Worm (Caenorhabditis elegans) whole organism, mixed stage, embryonic: ENCODE results near the gene nas-32.

Experiments used
- M03D4.4 ChIP-seq: sonication (generic microtip); optimal IDR thresholded peaks from 2 replicates; lab custom pipeline; 2017; ENCODE audit warnings: mild to moderate bottlenecking, missing genetic modification characterization, missing compliant biosample characterization
- bed-3 ChIP-seq: fragments of 200-800 bp; sonication (Bioruptor generic); optimal IDR thresholded peaks from 3 replicates; lab custom pipeline; 2018; ENCODE audit warnings: mild to moderate bottlenecking, missing genetic modification characterization, moderate library complexity, missing compliant biosample characterization
- blmp-1 ChIP-seq: fragments of 150-350 bp; optimal IDR thresholded peaks from 2 replicates; lab custom pipeline; 2014; ENCODE audit warnings: missing biosample characterization, missing genetic modification characterization
- ceh-39 ChIP-seq: fragments of 150-350 bp; optimal IDR thresholded peaks from 2 replicates; lab custom pipeline; 2014; ENCODE audit warnings: missing biosample characterization, missing genetic modification characterization
- ceh-43 ChIP-seq: fragments of 200-800 bp; sonication (Bioruptor generic); optimal IDR thresholded peaks from 2 replicates; lab custom pipeline; 2018; ENCODE audit warnings: mild to moderate bottlenecking, missing genetic modification characterization, moderate library complexity, missing compliant biosample characterization
- ceh-83 ChIP-seq: fragments of 200-800 bp; sonication (Bioruptor generic); optimal IDR thresholded peaks from 2 replicates; lab custom pipeline; 2018; ENCODE audit warnings: mild to moderate bottlenecking, missing genetic modification characterization, missing compliant biosample characterization
- ces-1 ChIP-seq: fragments of 150-350 bp; optimal IDR thresholded peaks from 2 replicates; lab custom pipeline; 2014; ENCODE audit warnings: missing biosample characterization, missing genetic modification reagents, missing genetic modification characterization
- cnd-1 ChIP-seq: fragments of 200-800 bp; sonication (Bioruptor generic); optimal IDR thresholded peaks from 2 replicates; lab custom pipeline; 2018; ENCODE audit warnings: mild to moderate bottlenecking, missing genetic modification characterization, missing compliant biosample characterization
- drap-1 ChIP-seq: fragments of 200-800 bp; sonication (Bioruptor generic); optimal IDR thresholded peaks from 3 replicates; lab custom pipeline; 2018; ENCODE audit warnings: mild to moderate bottlenecking, missing genetic modification characterization, missing compliant biosample characterization
- elt-3 ChIP-seq: fragments of 150-350 bp; optimal IDR thresholded peaks from 2 replicates; lab custom pipeline; 2014; ENCODE audit warnings: missing biosample characterization, missing genetic modification characterization
- flh-1 ChIP-seq: fragments of 200-800 bp; sonication (Bioruptor generic); optimal IDR thresholded peaks from 2 replicates; lab custom pipeline; 2018; ENCODE audit warnings: mild to moderate bottlenecking, missing genetic modification characterization, moderate library complexity, missing compliant biosample characterization
- ham-2 ChIP-seq: fragments of 200-800 bp; sonication (Bioruptor generic); optimal IDR thresholded peaks from 2 replicates; lab custom pipeline; 2018; ENCODE audit warnings: mild to moderate bottlenecking, missing genetic modification characterization, missing compliant biosample characterization
- hlh-1 ChIP-seq: fragments of 150-350 bp; optimal IDR thresholded peaks from 2 replicates; lab custom pipeline; 2014; ENCODE audit warnings: missing biosample characterization, missing genetic modification reagents, missing genetic modification characterization
- lin-13 ChIP-seq: fragments of 150-350 bp; optimal IDR thresholded peaks from 2 replicates; lab custom pipeline; 2014; ENCODE audit warnings: missing biosample characterization, missing genetic modification characterization
- lin-32 ChIP-seq: fragments of 200-800 bp; sonication (Bioruptor generic); optimal IDR thresholded peaks from 2 replicates; lab custom pipeline; 2018; ENCODE audit warnings: mild to moderate bottlenecking, missing genetic modification characterization, missing compliant biosample characterization
- lsy-2 ChIP-seq: fragments of 150-350 bp; optimal IDR thresholded peaks from 2 replicates; lab custom pipeline; 2014; ENCODE audit warnings: missing biosample characterization, missing genetic modification characterization
- mab-5 ChIP-seq: fragments of 150-350 bp; optimal IDR thresholded peaks from 2 replicates; lab custom pipeline; 2014; ENCODE audit warnings: missing biosample characterization, missing genetic modification characterization
- mep-1 ChIP-seq: fragments of 150-350 bp; optimal IDR thresholded peaks from 2 replicates; lab custom pipeline; 2017; ENCODE audit warnings: missing biosample characterization, missing genetic modification reagents, missing genetic modification characterization, inconsistent platforms
- mls-2 ChIP-seq: sonication (generic microtip); optimal IDR thresholded peaks from 2 replicates; lab custom pipeline; 2016; ENCODE audit warnings: mild to moderate bottlenecking, missing genetic modification characterization, moderate library complexity, missing compliant biosample characterization
- nhr-12 ChIP-seq: fragments of 150-350 bp; optimal IDR thresholded peaks from 2 replicates; lab custom pipeline; 2014; ENCODE audit warnings: missing biosample characterization, missing genetic modification characterization
- nhr-28 ChIP-seq: fragments of 150-350 bp; optimal IDR thresholded peaks from 2 replicates; lab custom pipeline; 2014; ENCODE audit warnings: missing biosample characterization, missing genetic modification characterization
- nhr-76 ChIP-seq: sonication (generic microtip); optimal IDR thresholded peaks from 2 replicates; lab custom pipeline; 2017; ENCODE audit warnings: missing biosample characterization, missing genetic modification characterization
- pha-4 ChIP-seq: fragments of 150-350 bp; optimal IDR thresholded peaks from 2 replicates; lab custom pipeline; 2018; ENCODE audit warnings: missing biosample characterization, missing genetic modification reagents, missing genetic modification characterization
- snpc-4 ChIP-seq: fragments of 150-350 bp; optimal IDR thresholded peaks from 2 replicates; lab custom pipeline; 2014; ENCODE audit warnings: missing biosample characterization, missing genetic modification characterization
- sptf-1 ChIP-seq: sonication (generic microtip); optimal IDR thresholded peaks from 2 replicates; lab custom pipeline; 2017; ENCODE audit warnings: mild to moderate bottlenecking, missing genetic modification characterization, moderate library complexity, missing compliant biosample characterization
- tbx-8 ChIP-seq: fragments of 200-800 bp; sonication (Bioruptor generic); optimal IDR thresholded peaks from 2 replicates; lab custom pipeline; 2018; ENCODE audit warnings: mild to moderate bottlenecking, missing genetic modification characterization, moderate library complexity, missing compliant biosample characterization
- unc-120 ChIP-seq: sonication (generic microtip); optimal IDR thresholded peaks from 2 replicates; lab custom pipeline; 2017; ENCODE audit warnings: missing genetic modification characterization, missing compliant biosample characterization; ENCODE audit not compliant: poor library complexity, severe bottlenecking
- unc-39 ChIP-seq: fragments of 150-350 bp; optimal IDR thresholded peaks from 2 replicates; lab custom pipeline; 2014; ENCODE audit warnings: missing biosample characterization, missing genetic modification characterization
- unc-62 ChIP-seq: fragments of 150-350 bp; optimal IDR thresholded peaks from 2 replicates; lab custom pipeline; 2014; ENCODE audit warnings: missing biosample characterization, missing genetic modification reagents, missing genetic modification characterization
- ztf-11 ChIP-seq: fragments of 150-350 bp; optimal IDR thresholded peaks from 2 replicates; lab custom pipeline; 2014; ENCODE audit warnings: missing biosample characterization, missing genetic modification characterization

nas-32 gene

DNA sequence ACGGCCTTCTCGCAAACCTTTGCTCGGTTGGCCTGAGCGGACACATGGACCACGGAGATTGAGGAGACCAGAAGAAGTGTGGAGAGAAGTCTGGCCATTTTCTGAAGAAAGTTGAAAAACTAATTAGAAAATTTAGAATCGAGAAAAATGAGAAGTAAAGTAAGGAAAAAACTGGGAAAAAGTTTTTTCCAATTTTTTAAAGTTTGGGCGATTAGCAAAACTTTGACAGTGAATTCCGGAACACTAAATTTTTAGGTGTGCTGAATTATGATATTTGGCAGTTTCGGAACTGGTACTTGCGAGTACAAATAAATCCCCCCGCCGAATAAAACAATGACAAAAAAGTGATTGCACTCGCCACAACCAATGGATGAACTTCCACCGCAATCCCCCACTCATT is 32.3 kb downstream of the nas-32 start, which contains the start of gene T02B11.3:
Gene T02B11.3 (minus strand): TSS at position 101 of the 400 bp plus-strand sequence.
- TF ChIP-seq drap-1 (GFP tag; lab: Kevin White, UChicago) = no peak
- TF ChIP-seq ceh-43 (GFP tag; lab: Kevin White, UChicago) = no peak
- no peak for TF ChIP-seq snpc-4 (tag; lab: Kevin White, UChicago)
- TF ChIP-seq elt-3 (tag; lab: Kevin White, UChicago) = no peak
- no peak for TF ChIP-seq blmp-1 (tag; lab: Kevin White, UChicago)
- no peak for TF ChIP-seq ces-1
- no peak for TF ChIP-seq ztf-11 (tag; lab: Kevin White, UChicago)
- TF ChIP-seq lsy-2 (tag; lab: Kevin White, UChicago) = no peak
- TF ChIP-seq nhr-28 (tag; lab: Kevin White, UChicago) = no peak
- TF ChIP-seq mep-1 (tag; lab: Kevin White, UChicago) = no peak
- no peak for TF ChIP-seq lin-13 (tag; lab: Kevin White, UChicago)
- TF ChIP-seq sptf-1 (tag; lab: Kevin White, UChicago) = no peak
- TF ChIP-seq flh-1 (GFP tag; lab: Kevin White, UChicago) = no peak
- no peak for TF ChIP-seq mab-5 (tag; lab: Kevin White, UChicago)
- no peak for TF ChIP-seq tbx-8 (GFP tag; lab: Kevin White, UChicago)
- TF ChIP-seq M03D4.4 (tag; lab: Kevin White, UChicago) = no peak
- no peak for TF ChIP-seq unc-62 (GFP tag; lab: Kevin White, UChicago)
- TF ChIP-seq pha-4 (tag; lab: Kevin White, UChicago) = no peak

DNA sequence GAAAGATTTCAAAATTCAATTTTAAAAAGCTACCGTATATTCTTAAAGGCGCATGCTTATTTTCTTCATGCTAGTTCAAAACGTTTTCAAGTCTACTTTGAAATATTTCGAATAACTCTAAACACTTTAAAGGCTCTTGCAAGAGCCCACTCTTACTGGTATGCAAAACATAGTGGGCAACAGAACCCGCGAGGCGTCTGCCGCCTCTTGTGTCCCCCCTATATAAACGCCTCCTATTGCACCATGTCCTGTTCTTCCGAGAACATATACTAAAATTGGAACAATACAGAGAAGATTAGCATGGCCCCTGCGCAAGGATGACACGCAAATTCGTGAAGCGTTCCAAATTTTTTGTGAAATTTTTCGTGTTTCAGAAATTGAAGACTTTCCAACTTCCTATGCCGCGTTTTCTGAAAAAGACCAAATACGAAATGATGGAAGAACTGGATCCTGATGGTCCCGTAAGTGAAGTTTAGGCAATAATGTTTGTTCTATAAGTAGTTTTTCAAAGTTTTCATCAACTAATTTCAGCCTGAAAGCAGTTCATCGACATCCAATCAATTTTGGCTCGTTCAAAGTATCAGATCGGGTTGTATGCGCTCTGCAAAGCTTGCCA is 40.0 kb downstream of the nas-32 start:
- TF ChIP-seq ceh-39 (tag; lab: Kevin White, UChicago) (no peak), ceh-83 (GFP tag; lab: Kevin White, UChicago) (peak; percentile 48)

DNA sequence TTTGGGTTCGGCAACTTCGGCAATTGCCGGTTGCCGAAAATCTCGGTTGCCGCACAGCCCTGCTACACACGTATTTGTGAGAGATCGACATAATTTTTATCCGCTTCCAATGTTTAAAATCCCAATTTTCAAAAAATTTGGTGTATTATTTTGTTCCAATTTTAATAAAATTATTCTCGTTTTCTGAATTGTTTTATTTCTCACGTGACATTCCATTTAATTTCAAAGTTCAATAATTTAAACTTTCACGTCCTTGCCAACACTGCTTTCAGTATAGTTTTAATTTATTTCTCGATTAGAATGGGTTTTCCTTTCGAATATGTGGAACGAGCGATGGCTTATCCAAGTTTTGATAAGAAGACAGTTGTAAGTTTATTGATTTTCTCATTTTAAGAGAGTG is 42.4 kb downstream of the nas-32 start, which contains the start of gene K09C6.2:
Gene K09C6.2 (plus strand): TSS at position 301 of the 400 bp plus-strand sequence.
- TF ChIP-seq ham-2 (GFP tag; lab: Kevin White, UChicago) = no peak
- no peak for TF ChIP-seq mab-5 (tag; lab: Kevin White, UChicago)
- no peak for TF ChIP-seq lin-13 (tag; lab: Kevin White, UChicago)
- no peak for TF ChIP-seq unc-62 (GFP tag; lab: Kevin White, UChicago)
- TF ChIP-seq ztf-11 (tag; lab: Kevin White, UChicago) = no peak

DNA sequence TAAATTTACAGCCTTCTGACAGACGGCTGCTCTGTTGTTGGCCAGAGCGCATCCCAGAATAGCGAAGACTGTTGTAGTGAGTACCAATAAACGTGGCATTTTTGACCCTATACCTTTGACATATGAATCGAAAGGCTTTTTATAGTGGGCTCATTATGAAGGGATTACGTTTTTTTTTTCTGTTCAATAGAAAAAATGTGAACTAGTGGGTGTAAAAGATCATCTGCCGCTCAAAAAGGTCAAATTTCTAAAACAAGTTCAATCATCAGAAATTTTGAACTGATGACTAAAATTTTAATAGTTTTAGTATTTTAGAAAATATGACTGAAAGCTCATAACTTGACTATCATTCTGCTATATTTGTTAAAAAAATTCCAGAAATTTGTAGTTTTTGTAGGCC is 44.0 kb downstream of the nas-32 start, which contains the start of gene K09C6.9:
Gene K09C6.9 (minus strand): TSS at position 101 of the 400 bp plus-strand sequence.
- no peak for TF ChIP-seq ztf-11 (tag; lab: Kevin White, UChicago)
- TF ChIP-seq elt-3 (tag; lab: Kevin White, UChicago) = no peak
- TF ChIP-seq sptf-1 (tag; lab: Kevin White, UChicago) = no peak
- no peak for TF ChIP-seq ceh-39 (tag; lab: Kevin White, UChicago)
- TF ChIP-seq nhr-76 (tag; lab: Kevin White, UChicago) = no peak
- no peak for TF ChIP-seq bed-3 (GFP tag; lab: Kevin White, UChicago)
- no peak for TF ChIP-seq mep-1 (tag; lab: Kevin White, UChicago)
- no peak for TF ChIP-seq unc-39 (tag; lab: Kevin White, UChicago)
- TF ChIP-seq cnd-1 (tag; lab: Kevin White, UChicago) = no peak
- TF ChIP-seq hlh-1 (tag; lab: Kevin White, UChicago) = no peak
- TF ChIP-seq unc-120 (tag; lab: Kevin White, UChicago) = no peak
- no peak for TF ChIP-seq ceh-43 (GFP tag; lab: Kevin White, UChicago)
- no peak for TF ChIP-seq lin-32
- no peak for TF ChIP-seq nhr-12
- TF ChIP-seq mls-2 = no peak
- no peak for TF ChIP-seq pha-4 (tag; lab: Kevin White, UChicago)
- TF ChIP-seq unc-62 (GFP tag; lab: Kevin White, UChicago) = no peak
- TF ChIP-seq ces-1 = no peak
- no peak for TF ChIP-seq ceh-83 (GFP tag; lab: Kevin White, UChicago)

DNA sequence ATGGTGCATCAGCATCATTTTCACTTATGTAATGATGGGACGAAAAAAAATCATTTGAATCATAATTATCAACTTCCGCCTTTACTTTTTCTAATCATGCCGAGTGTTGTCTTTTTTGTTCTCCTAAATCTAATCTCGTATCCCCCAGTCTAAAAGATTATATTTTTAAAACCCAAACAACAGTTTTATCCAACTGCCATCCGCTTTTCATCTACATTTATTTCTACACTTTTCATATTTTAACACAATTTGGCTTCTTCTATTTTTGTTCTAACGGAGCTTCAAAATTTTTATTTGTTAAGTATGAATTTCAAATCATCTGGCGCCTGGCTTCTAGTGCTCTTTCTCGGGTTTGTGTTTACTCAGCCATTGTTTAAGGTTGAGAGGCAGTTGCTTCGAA is 46.8 kb downstream of the nas-32 start, which contains the start of gene K09C6.3:
Gene K09C6.3 (plus strand): TSS at position 301 of the 400 bp plus-strand sequence.
- TF ChIP-seq drap-1 (GFP tag; lab: Kevin White, UChicago) (no peak), elt-3 (tag; lab: Kevin White, UChicago) (no peak)
